Worm (Caenorhabditis elegans) whole organism, L4 larva: ENCODE measurements around the gene C49C3.15.
A peak's percentile ranks its signal among the peaks of the same experiment; 100 is the strongest.

Experiments used
- D1046.2 ChIP-seq: fragments of 200-800 bp; sonication (Bioruptor generic); IDR thresholded peaks from 2 replicates; pipeline ENCODE4 v1.3.6; 2022; ENCODE audit warnings: missing genetic modification characterization, missing compliant biosample characterization
- F10B5.3 ChIP-seq: sonication (generic microtip); optimal IDR thresholded peaks from 2 replicates; lab custom pipeline; 2016; ENCODE audit warnings: mild to moderate bottlenecking, missing genetic modification characterization, missing compliant biosample characterization
- F44E2.7 ChIP-seq: fragments of 200-800 bp; sonication (Bioruptor generic); IDR thresholded peaks from 2 replicates; pipeline ENCODE4 v2.1.2; 2022; ENCODE audit warnings: missing genetic modification characterization, missing compliant biosample characterization
- R02D3.7 ChIP-seq: fragments of 150-350 bp; sonication (generic microtip); optimal IDR thresholded peaks from 3 replicates; lab custom pipeline; 2014; ENCODE audit warnings: missing biosample characterization, missing genetic modification characterization
- T20F7.1 ChIP-seq: fragments of 200-800 bp; sonication (Bioruptor generic); optimal IDR thresholded peaks from 2 replicates; lab custom pipeline; 2018; ENCODE audit warnings: mild to moderate bottlenecking, missing genetic modification characterization, missing compliant biosample characterization
- T26A8.4 ChIP-seq: fragments of 200-800 bp; sonication (Bioruptor generic); IDR thresholded peaks from 2 replicates; pipeline ENCODE4 v1.3.6; 2022; ENCODE audit warnings: missing genetic modification characterization, missing compliant biosample characterization
- Y105C5A.15 ChIP-seq: fragments of 200-800 bp; sonication (Bioruptor generic); IDR thresholded peaks from 2 replicates; pipeline ENCODE4 v1.3.6; 2022; ENCODE audit warnings: missing genetic modification characterization, missing compliant biosample characterization
- Y75B8A.6 ChIP-seq: fragments of 200-800 bp; sonication (Bioruptor generic); IDR thresholded peaks from 2 replicates; pipeline ENCODE4 v1.3.6; 2022; ENCODE audit warnings: missing genetic modification reagents, missing genetic modification characterization, missing compliant biosample characterization
- ZK546.5 ChIP-seq, 2 experiments: sonication (generic microtip); optimal IDR thresholded peaks; 2 replicates each; lab custom pipeline; 2017; ENCODE audit warnings: missing biosample characterization in 2 of 2, missing genetic modification characterization in 2 of 2
- aha-1 ChIP-seq: fragments of 150-350 bp; peaks from one replicate; lab custom pipeline; 2014; ENCODE audit warnings: missing biosample characterization, missing genetic modification characterization
- aly-2 ChIP-seq: sonication (generic microtip); optimal IDR thresholded peaks from 2 replicates; lab custom pipeline; 2018; ENCODE audit warnings: missing biosample characterization, missing genetic modification characterization
- attf-4 ChIP-seq: sonication (generic microtip); optimal IDR thresholded peaks from 3 replicates; lab custom pipeline; 2017; ENCODE audit warnings: missing biosample characterization, missing genetic modification characterization
- ceh-20 ChIP-seq: fragments of 200-800 bp; sonication (Bioruptor generic); IDR thresholded peaks from 2 replicates; pipeline ENCODE4 v1.3.6; 2022; ENCODE audit warnings: missing genetic modification reagents, missing genetic modification characterization, missing compliant biosample characterization
- ceh-32 ChIP-seq: sonication (generic microtip); optimal IDR thresholded peaks from 2 replicates; lab custom pipeline; 2016; ENCODE audit warnings: mild to moderate bottlenecking, missing genetic modification characterization, missing compliant biosample characterization; ENCODE audit not compliant: poor library complexity
- ceh-44 ChIP-seq: fragments of 200-800 bp; sonication (Bioruptor generic); IDR thresholded peaks from 2 replicates; pipeline ENCODE4 v1.3.6; 2022; ENCODE audit warnings: missing genetic modification reagents, missing genetic modification characterization, missing compliant biosample characterization
- ceh-62 ChIP-seq: sonication (generic microtip); optimal IDR thresholded peaks from 2 replicates; lab custom pipeline; 2017; ENCODE audit warnings: missing biosample characterization, missing genetic modification characterization
- cey-2 ChIP-seq: sonication (generic microtip); optimal IDR thresholded peaks from 3 replicates; lab custom pipeline; 2017; ENCODE audit warnings: missing genetic modification characterization, mild to moderate bottlenecking, missing compliant biosample characterization, antibody characterized with exemption, borderline replicate concordance; ENCODE audit not compliant: insufficient read depth
- ctbp-1 ChIP-seq: fragments of 200-800 bp; sonication (Bioruptor generic); IDR thresholded peaks from 2 replicates; pipeline ENCODE4 v1.3.6; 2022; ENCODE audit warnings: missing genetic modification reagents, missing genetic modification characterization, missing compliant biosample characterization
- daf-12 ChIP-seq: fragments of 150-350 bp; optimal IDR thresholded peaks from 2 replicates; lab custom pipeline; 2014; ENCODE audit warnings: missing biosample characterization, missing genetic modification reagents, missing genetic modification characterization
- daf-19 ChIP-seq: fragments of 200-800 bp; sonication (Bioruptor generic); conservative IDR thresholded peaks from 2 replicates; pipeline ENCODE4 v1.3.6; 2022; ENCODE audit warnings: missing genetic modification characterization, missing compliant biosample characterization
- daf-8 ChIP-seq: fragments of 200-800 bp; sonication (Bioruptor generic); IDR thresholded peaks from 2 replicates; pipeline ENCODE4 v1.3.6; 2022; ENCODE audit warnings: missing genetic modification characterization, missing compliant biosample characterization
- duxl-1 ChIP-seq: sonication (generic microtip); optimal IDR thresholded peaks from 2 replicates; lab custom pipeline; 2016; ENCODE audit warnings: mild to moderate bottlenecking, missing genetic modification characterization, moderate library complexity, missing compliant biosample characterization; ENCODE audit not compliant: poor library complexity
- fos-1 ChIP-seq: fragments of 150-350 bp; optimal IDR thresholded peaks from 2 replicates; lab custom pipeline; 2014; ENCODE audit warnings: missing biosample characterization, missing genetic modification characterization
- gei-8 ChIP-seq: fragments of 200-800 bp; sonication (Bioruptor generic); optimal IDR thresholded peaks from 2 replicates; lab custom pipeline; 2018; ENCODE audit warnings: mild to moderate bottlenecking, missing genetic modification characterization, missing compliant biosample characterization
- hif-1 ChIP-seq, 2 experiments: sonication (generic microtip); optimal IDR thresholded peaks; 2 replicates each; lab custom pipeline; 2016 to 2017; ENCODE audit warnings: missing compliant biosample characterization in 2 of 2, missing genetic modification characterization in 2 of 2, missing genetic modification reagents in 2 of 2, missing genotype in 2 of 2, mild to moderate bottlenecking in 1 of 2
- jun-1 ChIP-seq: fragments of 150-350 bp; optimal IDR thresholded peaks from 2 replicates; lab custom pipeline; 2014; ENCODE audit warnings: missing biosample characterization, missing genetic modification reagents, missing genetic modification characterization
- lin-13 ChIP-seq: fragments of 150-350 bp; optimal IDR thresholded peaks from 2 replicates; lab custom pipeline; 2014; ENCODE audit warnings: missing biosample characterization, missing genetic modification reagents, missing genetic modification characterization
- lin-38 ChIP-seq: fragments of 200-800 bp; sonication (Bioruptor generic); IDR thresholded peaks from 2 replicates; pipeline ENCODE4 v1.3.6; 2022; ENCODE audit warnings: missing genetic modification reagents, missing genetic modification characterization, missing compliant biosample characterization
- lin-39 ChIP-seq: fragments of 150-350 bp; optimal IDR thresholded peaks from 2 replicates; lab custom pipeline; 2014; ENCODE audit warnings: missing biosample characterization, missing genetic modification reagents, missing genetic modification characterization
- madf-5 ChIP-seq, 2 experiments: fragments of 200-800 bp; sonication (Bioruptor generic); IDR thresholded peaks; 2 replicates each; pipeline ENCODE4 v1.3.6; 2022; ENCODE audit warnings: missing compliant biosample characterization in 2 of 2, missing genetic modification characterization in 2 of 2
- mdl-1 ChIP-seq, 2 experiments: fragments of 150-350 bp in 1 of 2; sonication (generic microtip) in 1 of 2; optimal IDR thresholded peaks; 2 replicates each; lab custom pipeline; 2014 to 2017; ENCODE audit warnings: missing biosample characterization in 2 of 2, missing genetic modification characterization in 2 of 2
- mdt-29 ChIP-seq: fragments of 200-800 bp; sonication (Bioruptor generic); IDR thresholded peaks from 2 replicates; pipeline ENCODE4 v1.3.6; 2022; ENCODE audit warnings: missing genetic modification reagents, missing genetic modification characterization, missing compliant biosample characterization
- mes-2 ChIP-seq: sonication (generic microtip); optimal IDR thresholded peaks from 2 replicates; lab custom pipeline; 2016; ENCODE audit warnings: missing genotype, mild to moderate bottlenecking, missing genetic modification characterization, missing compliant biosample characterization; ENCODE audit not compliant: poor library complexity, severe bottlenecking
- mxl-2 ChIP-seq: fragments of 200-800 bp; sonication (Bioruptor generic); conservative IDR thresholded peaks from 2 replicates; pipeline ENCODE4 v1.3.6; 2022; ENCODE audit warnings: missing genetic modification reagents, missing genetic modification characterization, missing compliant biosample characterization
- nhr-102 ChIP-seq: sonication (generic microtip); optimal IDR thresholded peaks from 2 replicates; lab custom pipeline; 2016; ENCODE audit warnings: mild to moderate bottlenecking, missing genetic modification characterization, moderate library complexity, missing compliant biosample characterization
- nhr-28 ChIP-seq: fragments of 150-350 bp; optimal IDR thresholded peaks from 2 replicates; lab custom pipeline; 2014; ENCODE audit warnings: missing biosample characterization, missing genetic modification characterization
- nhr-76 ChIP-seq: fragments of 150-350 bp; optimal IDR thresholded peaks from 2 replicates; lab custom pipeline; 2014; ENCODE audit warnings: missing biosample characterization, missing genetic modification characterization
- nhr-77 ChIP-seq: fragments of 150-350 bp; optimal IDR thresholded peaks from 2 replicates; lab custom pipeline; 2014; ENCODE audit warnings: missing biosample characterization, missing genetic modification characterization
- pha-4 ChIP-seq, 2 experiments: fragments of 150-350 bp in 1 of 2; fragments of 200-800 bp in 1 of 2; sonication (Bioruptor generic) in 1 of 2; IDR thresholded peaks in 1 of 2; optimal IDR thresholded peaks in 1 of 2; 2 replicates each; pipeline versions ENCODE4 v1.3.6 to Lab custom; 2014 to 2022; ENCODE audit warnings: missing genetic modification characterization in 2 of 2, missing genetic modification reagents in 2 of 2, missing biosample characterization in 1 of 2, missing compliant biosample characterization in 1 of 2
- php-3 ChIP-seq: fragments of 200-800 bp; sonication (Bioruptor generic); IDR thresholded peaks from 2 replicates; pipeline ENCODE4 v1.3.6; 2022; ENCODE audit warnings: missing genetic modification reagents, missing genetic modification characterization, missing compliant biosample characterization
- set-16 ChIP-seq: fragments of 200-800 bp; sonication (Bioruptor generic); IDR thresholded peaks from 2 replicates; pipeline ENCODE4 v1.3.6; 2022; ENCODE audit warnings: missing genetic modification reagents, missing genetic modification characterization, missing compliant biosample characterization
- skn-1 ChIP-seq: fragments of 150-350 bp; optimal IDR thresholded peaks from 2 replicates; lab custom pipeline; 2014; ENCODE audit warnings: missing biosample characterization, missing genetic modification characterization
- snpc-1.2 ChIP-seq: fragments of 200-800 bp; sonication (Bioruptor generic); IDR thresholded peaks from 2 replicates; pipeline ENCODE4 v1.3.6; 2022; ENCODE audit warnings: missing genetic modification reagents, missing genetic modification characterization, missing compliant biosample characterization
- snpc-4 ChIP-seq: fragments of 150-350 bp; optimal IDR thresholded peaks from 2 replicates; lab custom pipeline; 2014; ENCODE audit warnings: missing biosample characterization, missing genetic modification characterization
- spr-1 ChIP-seq: sonication (generic microtip); optimal IDR thresholded peaks from 2 replicates; lab custom pipeline; 2016; ENCODE audit warnings: mild to moderate bottlenecking, missing genetic modification characterization, missing compliant biosample characterization
- tra-1 ChIP-seq: fragments of 200-800 bp; sonication (Bioruptor generic); IDR thresholded peaks from 2 replicates; pipeline ENCODE4 v1.3.6; 2022; ENCODE audit warnings: missing genetic modification reagents, missing genetic modification characterization, missing compliant biosample characterization
- zag-1 ChIP-seq: fragments of 150-350 bp; optimal IDR thresholded peaks from 2 replicates; lab custom pipeline; 2014; ENCODE audit warnings: missing biosample characterization, missing genetic modification characterization
- zfp-2 ChIP-seq: sonication (generic microtip); optimal IDR thresholded peaks from 2 replicates; lab custom pipeline; 2016; ENCODE audit warnings: mild to moderate bottlenecking, missing genetic modification characterization, missing compliant biosample characterization
- zip-11 ChIP-seq: fragments of 200-800 bp; sonication (Bioruptor generic); IDR thresholded peaks from 2 replicates; pipeline ENCODE4 v1.3.6; 2022; ENCODE audit warnings: missing genetic modification characterization, missing compliant biosample characterization
- ztf-11 ChIP-seq: fragments of 150-350 bp; optimal IDR thresholded peaks from 2 replicates; lab custom pipeline; 2014; ENCODE audit warnings: missing biosample characterization, missing genetic modification characterization
- ztf-7 ChIP-seq: fragments of 150-350 bp; optimal IDR thresholded peaks from 2 replicates; lab custom pipeline; 2014; ENCODE audit warnings: missing biosample characterization, missing genetic modification characterization

Gene C49C3.15

DNA sequence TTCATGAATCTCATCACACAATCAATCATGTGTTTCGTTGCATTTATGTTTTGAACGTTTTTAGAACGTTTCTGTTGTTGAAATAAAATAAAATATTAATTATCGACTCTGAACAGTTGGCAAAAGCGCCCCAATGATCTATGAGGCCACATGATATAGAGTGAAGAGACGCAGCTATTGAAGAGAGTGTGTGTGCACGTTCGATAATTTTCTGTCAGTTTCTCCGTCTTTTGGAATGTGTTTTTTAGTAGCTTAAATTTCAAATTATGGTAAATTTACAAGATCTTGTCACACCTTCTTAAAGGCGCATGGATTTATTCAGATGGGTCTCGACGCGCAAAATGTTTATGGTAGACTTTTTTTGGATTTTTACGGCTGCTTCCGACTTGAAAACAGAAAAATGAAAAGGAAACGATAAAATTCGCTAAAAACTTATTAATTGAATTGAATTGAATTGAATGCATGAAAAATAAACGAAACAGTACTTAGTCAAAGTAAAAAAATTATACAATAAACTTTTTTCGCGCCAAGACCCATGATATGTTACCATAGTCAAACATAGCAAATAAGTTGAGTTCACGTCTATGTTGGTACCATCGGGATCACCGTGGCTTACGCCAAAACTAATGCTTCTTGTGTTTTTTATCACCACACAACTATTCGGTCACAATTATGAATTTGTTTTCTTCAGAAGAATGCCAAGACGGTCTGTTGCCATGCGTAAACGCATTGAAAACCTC is at the start of gene C49C3.15:
Gene C49C3.15 (plus strand): TSS at position 690 of the 740 bp plus-strand sequence.
- TF ChIP-seq zag-1 (tag; lab: Kevin White, UChicago) = no peak
- no peak for TF ChIP-seq lin-39 (tag; lab: Kevin White, UChicago)
- no peak for TF ChIP-seq fos-1 (tag; lab: Kevin White, UChicago)
- TF ChIP-seq pha-4 (GFP tag; IDR thresholded peaks at IDR 0.05; lab: Robert Waterston, UW) = no peak
- TF ChIP-seq pha-4 (tag; optimal IDR thresholded peaks at IDR 0.05; lab: Kevin White, UChicago) = no peak
- no peak for TF ChIP-seq lin-13 (GFP tag; lab: Kevin White, UChicago)
- no peak for TF ChIP-seq nhr-76 (tag; lab: Kevin White, UChicago)
- TF ChIP-seq ceh-44 = no peak
- TF ChIP-seq F44E2.7 (GFP tag; lab: Robert Waterston, UW) = no peak
- no peak for TF ChIP-seq cey-2 (tag; lab: Kevin White, UChicago)
- no peak for TF ChIP-seq ceh-32
- TF ChIP-seq ctbp-1 (GFP tag; lab: Robert Waterston, UW) = no peak
- no peak for TF ChIP-seq zip-11 (GFP tag; lab: Robert Waterston, UW)
- TF ChIP-seq snpc-1.2 (GFP tag; lab: Robert Waterston, UW) = no peak
- no peak for TF ChIP-seq aly-2 (tag; lab: Kevin White, UChicago)
- no peak for TF ChIP-seq ztf-7 (tag; lab: Kevin White, UChicago)
- TF ChIP-seq tra-1 (GFP tag; lab: Robert Waterston, UW) = no peak
- TF ChIP-seq Y75B8A.6 (GFP tag; lab: Robert Waterston, UW) = no peak
- TF ChIP-seq ceh-20 (GFP tag; lab: Robert Waterston, UW) = no peak
- peak in 1 of 2 experiments; percentile 83 for TF ChIP-seq hif-1 (tag; optimal IDR thresholded peaks at IDR 0.05; lab: Kevin White, UChicago)
- TF ChIP-seq mdt-29 (GFP tag; lab: Robert Waterston, UW) = no peak
- TF ChIP-seq attf-4 (tag; lab: Kevin White, UChicago) = no peak
- no peak for TF ChIP-seq daf-8 (GFP tag; lab: Robert Waterston, UW)
- TF ChIP-seq set-16 = no peak
- TF ChIP-seq gei-8 (GFP tag; lab: Kevin White, UChicago) = no peak
- TF ChIP-seq duxl-1 (tag; lab: Kevin White, UChicago) = no peak
- no peak for TF ChIP-seq php-3 (GFP tag; lab: Robert Waterston, UW)
- no peak for TF ChIP-seq mxl-2 (GFP tag; lab: Robert Waterston, UW)
- TF ChIP-seq Y105C5A.15 (GFP tag; lab: Robert Waterston, UW) = no peak
- TF ChIP-seq nhr-28 = peak; percentile 21
- TF ChIP-seq ceh-62 (tag; lab: Kevin White, UChicago) = no peak
- no peak for TF ChIP-seq snpc-4 (tag; lab: Kevin White, UChicago)
- no peak for TF ChIP-seq spr-1 (tag; lab: Kevin White, UChicago)
- no peak for TF ChIP-seq zfp-2 (tag; lab: Kevin White, UChicago)
- no peak for TF ChIP-seq ztf-11 (tag; lab: Kevin White, UChicago)
- no peak for TF ChIP-seq T26A8.4 (GFP tag; lab: Robert Waterston, UW)
- TF ChIP-seq daf-19 (GFP tag; lab: Robert Waterston, UW) = no peak
- TF ChIP-seq F10B5.3 (tag; lab: Kevin White, UChicago) = no peak
- no peak for TF ChIP-seq R02D3.7 (tag; lab: Kevin White, UChicago)
- TF ChIP-seq daf-12 (tag; lab: Kevin White, UChicago) = no peak
- TF ChIP-seq skn-1 (tag; lab: Kevin White, UChicago) = no peak
- TF ChIP-seq mes-2 = peak; percentile 47
- TF ChIP-seq nhr-77 = no peak
- no peak for TF ChIP-seq ZK546.5 (tag; optimal IDR thresholded peaks at IDR 0.05; lab: Kevin White, UChicago)
- TF ChIP-seq mdl-1 (tag; optimal IDR thresholded peaks at IDR 0.05; lab: Kevin White, UChicago) = peak in 1 of 2 experiments; percentile 10
- no peak for TF ChIP-seq madf-5 (GFP tag; IDR thresholded peaks at IDR 0.05; lab: Robert Waterston, UW)
- peak; percentile 48; the same call in 1 of the 2 replicates for TF ChIP-seq lin-38 (GFP tag; lab: Robert Waterston, UW)
- no peak for TF ChIP-seq jun-1
- no peak for TF ChIP-seq D1046.2 (GFP tag; lab: Robert Waterston, UW)
- TF ChIP-seq nhr-102 (tag; lab: Kevin White, UChicago) = no peak
- no peak for TF ChIP-seq aha-1 (tag; lab: Kevin White, UChicago)
- no peak for TF ChIP-seq T20F7.1 (GFP tag; lab: Kevin White, UChicago)
